Fruit fly (Drosophila melanogaster): ENCODE results near the gene trr.
A peak's percentile ranks its signal among the peaks of the same experiment; 100 is the strongest.

dm6 chrX:1922765-1923501 is 33.2 kb upstream of the trr start, which contains the start of the genes eIF2Bepsilon and Ocrl:
- TF ChIP-seq CG8159 (tag; optimal IDR thresholded peaks at IDR 0.05) (no peak), CG17806 (tag; optimal IDR thresholded peaks at IDR 0.05) (no peak), EcR (GFP tag; optimal IDR thresholded peaks at IDR 0.05) (peak; percentile 49), CG4496 (GFP tag; IDR thresholded peaks at IDR 0.05) (no peak), CG14655 (GFP tag; optimal IDR thresholded peaks at IDR 0.05) (no peak), fd96Ca (GFP tag; IDR thresholded peaks at IDR 0.05) (no peak), Pif1A (GFP tag; optimal IDR thresholded peaks at IDR 0.05) (no peak), CG15710 (tag; optimal IDR thresholded peaks at IDR 0.05) (no peak), CG10348 (GFP tag; IDR thresholded peaks at IDR 0.05) (no peak)
